Fruit fly (Drosophila melanogaster): ENCODE results near the gene CG6204.

The CG6204 gene

dm6 chr3R:24188619-24189018 is 5.0 kb upstream of the CG6204 start, which contains the start of gene CG5515 (continued):
- TF ChIP-seq sim (GFP tag; IDR thresholded peaks at IDR 0.05) (no peak), NC2β (GFP tag; optimal IDR thresholded peaks at IDR 0.05) (peak; percentile 61), CG5245 (GFP tag; optimal IDR thresholded peaks at IDR 0.05) (peak; percentile 32), CG13775 (GFP tag; optimal IDR thresholded peaks at IDR 0.05) (peak; percentile 90), NC2α (GFP tag; optimal IDR thresholded peaks at IDR 0.05) (peak; percentile 49), CG34224 (GFP tag; IDR thresholded peaks at IDR 0.05; ENCODE audit: partially characterized antibody) (peak; percentile 87), CG15269 (tag; optimal IDR thresholded peaks at IDR 0.05) (peak; percentile 76), CG7839 (tag; optimal IDR thresholded peaks at IDR 0.05) (peak; percentile 64), wek (GFP tag; optimal IDR thresholded peaks at IDR 0.05) (peak; percentile 99), Ssrp (tag; optimal IDR thresholded peaks at IDR 0.05) (peak; percentile 86), pros (GFP tag; optimal IDR thresholded peaks at IDR 0.05) (no peak), Hmx (GFP tag; optimal IDR thresholded peaks at IDR 0.05) (peak; percentile 41), HHEX (GFP tag; optimal IDR thresholded peaks at IDR 0.05) (no peak), dimm (GFP tag; IDR thresholded peaks at IDR 0.05) (peak; percentile 42; the same call in 1 of the 2 replicates), CG4617 (GFP tag; optimal IDR thresholded peaks at IDR 0.05; ENCODE audit: borderline replicate concordance) (peak; percentile 85), Awh (GFP tag; IDR thresholded peaks at IDR 0.05) (no peak), CG9932 (GFP tag; IDR thresholded peaks at IDR 0.05) (peak; percentile 88), CG33557 (GFP tag; optimal IDR thresholded peaks at IDR 0.05) (peak; percentile 36), Sry-δ (GFP tag; optimal IDR thresholded peaks at IDR 0.05) (peak; percentile 54), tio (GFP tag; optimal IDR thresholded peaks at IDR 0.05) (peak; percentile 51), bsh (GFP tag; optimal IDR thresholded peaks at IDR 0.05) (peak in 1 of 2 experiments; percentile 68), Hr39 (optimal IDR thresholded peaks at IDR 0.05) (no peak), CG3838 (GFP tag; optimal IDR thresholded peaks at IDR 0.05) (no peak), HLH3B (GFP tag; IDR thresholded peaks at IDR 0.05) (peak; percentile 84), ase (GFP tag; IDR thresholded peaks at IDR 0.05) (peak; percentile 83), slou (GFP tag; optimal IDR thresholded peaks at IDR 0.05) (no peak), CG9437 (GFP tag; optimal IDR thresholded peaks at IDR 0.05) (peak; percentile 35), nom (GFP tag; optimal IDR thresholded peaks at IDR 0.05) (no peak), CG8388 (GFP tag; optimal IDR thresholded peaks at IDR 0.05) (peak; percentile 41), sens-2 (GFP tag; IDR thresholded peaks at IDR 0.05) (peak; percentile 48; the same call in 1 of the 2 replicates), CG11093 (GFP tag; IDR thresholded peaks at IDR 0.05) (peak; percentile 51; the same call in 1 of the 3 replicates), nerfin-1 (tag; optimal IDR thresholded peaks at IDR 0.05) (peak; percentile 73), ci (GFP tag; IDR thresholded peaks at IDR 0.05) (peak; percentile 91), ro (GFP tag; IDR thresholded peaks at IDR 0.05) (peak; percentile 36; the same call in 1 of the 2 replicates), CG10431 (GFP tag; optimal IDR thresholded peaks at IDR 0.05) (no peak), zen2 (GFP tag; IDR thresholded peaks at IDR 0.05; ENCODE audit: partially characterized antibody) (no peak; the same call in 2 of the 3 replicates), CG42726 (GFP tag; IDR thresholded peaks at IDR 0.05; ENCODE audit: partially characterized antibody) (peak; percentile 53), h (optimal IDR thresholded peaks at IDR 0.05) (no peak), CG6683 (GFP tag; optimal IDR thresholded peaks at IDR 0.05) (peak; percentile 27), lab (GFP tag; optimal IDR thresholded peaks at IDR 0.05) (no peak), CG12236 (GFP tag; optimal IDR thresholded peaks at IDR 0.05) (peak; percentile 32), Ptx1 (GFP tag; IDR thresholded peaks at IDR 0.05) (peak; percentile 88), CG7963 (GFP tag; IDR thresholded peaks at IDR 0.05; ENCODE audit: partially characterized antibody) (peak; percentile 72), CG15479 (GFP tag; optimal IDR thresholded peaks at IDR 0.05) (no peak), B-H2 (GFP tag; optimal IDR thresholded peaks at IDR 0.05) (peak; percentile 75), CG8944 (GFP tag; optimal IDR thresholded peaks at IDR 0.05) (peak; percentile 69), peb (GFP tag; IDR thresholded peaks at IDR 0.05) (peak; percentile 49), gsb (GFP tag; IDR thresholded peaks at IDR 0.05) (peak; percentile 72), CG4328 (GFP tag; optimal IDR thresholded peaks at IDR 0.05) (no peak), BtbVII (GFP tag; optimal IDR thresholded peaks at IDR 0.05) (no peak), Myb (GFP tag; optimal IDR thresholded peaks at IDR 0.05) (peak; percentile 62)
